Worm (Caenorhabditis elegans): ENCODE data around the gene cct-3.

- TF ChIP-seq nhr-48 (tag; optimal IDR thresholded peaks at IDR 0.05) = no peak
- no peak for TF ChIP-seq mdt-29 (GFP tag; IDR thresholded peaks at IDR 0.05)
- no peak for TF ChIP-seq T20F7.1 (GFP tag; optimal IDR thresholded peaks at IDR 0.05)
- no peak for TF ChIP-seq zfp-2 (tag; optimal IDR thresholded peaks at IDR 0.05)
- no peak for TF ChIP-seq nhr-25 (tag; optimal IDR thresholded peaks at IDR 0.05; ENCODE audit: borderline replicate concordance, insufficient read depth)
- no peak for TF ChIP-seq dmd-8 (GFP tag; IDR thresholded peaks at IDR 0.05)
- no peak for TF ChIP-seq nhr-28 (tag; optimal IDR thresholded peaks at IDR 0.05)
Measured at ce11 chrII:2207812-2208211, 25.5 kb upstream of the cct-3 start, which contains the start of gene Y59C2A.1.

Measured in whole organism, L4 larva.